Worm (Caenorhabditis elegans) whole organism, early embryonic: ENCODE measurements around the gene K08D9.9.

Source experiments
- B0310.2 ChIP-seq: sonication (generic microtip); optimal IDR thresholded peaks from 2 replicates; lab custom pipeline; 2016; ENCODE audit warnings: mild to moderate bottlenecking, missing genetic modification characterization, missing compliant biosample characterization
- F13C5.2 ChIP-seq: sonication (generic microtip); optimal IDR thresholded peaks from 2 replicates; lab custom pipeline; 2017; ENCODE audit warnings: mild to moderate bottlenecking, missing genetic modification characterization, inconsistent platforms, missing compliant biosample characterization
- aly-1 ChIP-seq: sonication (generic microtip); optimal IDR thresholded peaks from 2 replicates; lab custom pipeline; 2016; ENCODE audit warnings: missing genetic modification characterization, missing compliant biosample characterization
- ama-1 ChIP-seq: fragments of 150-350 bp; optimal IDR thresholded peaks from 2 replicates; lab custom pipeline; 2014
- ceh-13 ChIP-seq: fragments of 200-800 bp; sonication (Bioruptor generic); optimal IDR thresholded peaks from 2 replicates; lab custom pipeline; 2018; ENCODE audit warnings: mild to moderate bottlenecking, missing genetic modification characterization, missing compliant biosample characterization
- ceh-36 ChIP-seq: sonication (generic microtip); optimal IDR thresholded peaks from 2 replicates; lab custom pipeline; 2016; ENCODE audit warnings: missing genetic modification characterization, inconsistent platforms, missing compliant biosample characterization
- ets-7 ChIP-seq: sonication (generic microtip); optimal IDR thresholded peaks from 2 replicates; lab custom pipeline; 2016; ENCODE audit warnings: missing genotype, missing genetic modification characterization, missing compliant biosample characterization
- flt-1 ChIP-seq: fragments of 200-800 bp; sonication (Bioruptor generic); IDR thresholded peaks from 2 replicates; pipeline ENCODE4 v1.3.6; 2022; ENCODE audit warnings: missing genetic modification characterization, missing compliant biosample characterization
- hmbx-1 ChIP-seq: sonication (generic microtip); optimal IDR thresholded peaks from 2 replicates; lab custom pipeline; 2016; ENCODE audit warnings: mild to moderate bottlenecking, missing genetic modification characterization, missing compliant biosample characterization
- hmg-4 ChIP-seq: fragments of 200-800 bp; sonication (Bioruptor generic); optimal IDR thresholded peaks from 2 replicates; lab custom pipeline; 2018; ENCODE audit warnings: mild to moderate bottlenecking, missing genetic modification characterization, missing compliant biosample characterization
- hnd-1 ChIP-seq: sonication (generic microtip); optimal IDR thresholded peaks from 2 replicates; lab custom pipeline; 2016; ENCODE audit warnings: missing genetic modification characterization, missing compliant biosample characterization
- pes-1 ChIP-seq: fragments of 200-800 bp; sonication (Bioruptor generic); IDR thresholded peaks from 2 replicates; pipeline ENCODE4 v1.3.6; 2022; ENCODE audit warnings: missing genetic modification reagents, missing genetic modification characterization, missing compliant biosample characterization
- scrt-1 ChIP-seq: fragments of 200-800 bp; sonication (Bioruptor generic); IDR thresholded peaks from 2 replicates; pipeline ENCODE4 v1.3.6; 2022; ENCODE audit warnings: missing genetic modification characterization, missing compliant biosample characterization
- sea-1 ChIP-seq: fragments of 200-800 bp; sonication (Bioruptor generic); conservative IDR thresholded peaks from 2 replicates; pipeline ENCODE4 v1.3.6; 2022; ENCODE audit warnings: missing genetic modification characterization, missing compliant biosample characterization
- tbx-11 ChIP-seq: fragments of 200-800 bp; sonication (Bioruptor generic); IDR thresholded peaks from 2 replicates; pipeline ENCODE4 v1.3.6; 2022; ENCODE audit warnings: missing genetic modification characterization, missing compliant biosample characterization
- tbx-37 ChIP-seq: fragments of 200-800 bp; sonication (Bioruptor generic); conservative IDR thresholded peaks from 2 replicates; pipeline ENCODE4 v1.3.6; 2022; ENCODE audit warnings: missing genetic modification reagents, missing genetic modification characterization, missing compliant biosample characterization
- tra-4 ChIP-seq: sonication (generic microtip); optimal IDR thresholded peaks from 2 replicates; lab custom pipeline; 2017; ENCODE audit warnings: missing genetic modification characterization, missing compliant biosample characterization

The K08D9.9 gene

ce11 chrV:3242984-3243383 lies 6.5 kb upstream of the K08D9.9 start, which contains the start of gene gst-23:
Gene gst-23 (plus strand): TSS chrV:3243284.
- TF ChIP-seq ceh-36 (tag; lab: Kevin White, UChicago) (no peak), tbx-11 (GFP tag; lab: Robert Waterston, UW) (no peak), hmbx-1 (tag; lab: Kevin White, UChicago) (no peak), sea-1 (GFP tag; lab: Robert Waterston, UW) (no peak), scrt-1 (no peak), ets-7 (tag; lab: Kevin White, UChicago) (no peak), tbx-37 (no peak), hnd-1 (no peak)

ce11 chrV:3241175-3241574 lies 4.7 kb upstream of the K08D9.9 start, which contains the start of gene srj-11:
Gene srj-11 (plus strand): TSS chrV:3241424.
- TF ChIP-seq tbx-37 (no peak), tra-4 (tag; lab: Kevin White, UChicago) (no peak), ceh-13 (GFP tag; lab: Kevin White, UChicago) (no peak), ama-1 (lab: Kevin White, UChicago) (no peak), ceh-36 (tag; lab: Kevin White, UChicago) (no peak), aly-1 (tag; lab: Kevin White, UChicago) (no peak), pes-1 (GFP tag; lab: Robert Waterston, UW) (no peak), sea-1 (GFP tag; lab: Robert Waterston, UW) (no peak), F13C5.2 (tag; lab: Kevin White, UChicago) (no peak), tbx-11 (GFP tag; lab: Robert Waterston, UW) (no peak), hnd-1 (no peak), hmbx-1 (tag; lab: Kevin White, UChicago) (no peak), B0310.2 (tag; lab: Kevin White, UChicago) (no peak), ets-7 (tag; lab: Kevin White, UChicago) (no peak), flt-1 (GFP tag; lab: Robert Waterston, UW) (no peak), scrt-1 (no peak)

ce11 chrV:3234887-3235286 lies 1.6 kb downstream of the K08D9.9 start, which contains the start of gene K08D9.6:
Gene K08D9.6 (minus strand): TSS chrV:3234987.
- TF ChIP-seq flt-1 (GFP tag; lab: Robert Waterston, UW) (no peak), aly-1 (tag; lab: Kevin White, UChicago) (no peak), tra-4 (tag; lab: Kevin White, UChicago) (no peak), ama-1 (lab: Kevin White, UChicago) (no peak), sea-1 (GFP tag; lab: Robert Waterston, UW) (no peak), B0310.2 (tag; lab: Kevin White, UChicago) (no peak), hmbx-1 (tag; lab: Kevin White, UChicago) (no peak), hnd-1 (no peak)

- no peak for TF ChIP-seq tra-4 (tag; lab: Kevin White, UChicago)
- no peak for TF ChIP-seq sea-1 (GFP tag; lab: Robert Waterston, UW)
- TF ChIP-seq ama-1 (lab: Kevin White, UChicago), result no peak
- no peak for TF ChIP-seq aly-1 (tag; lab: Kevin White, UChicago)
- TF ChIP-seq F13C5.2 (tag; lab: Kevin White, UChicago), result no peak
- no peak for TF ChIP-seq hmbx-1 (tag; lab: Kevin White, UChicago)
- TF ChIP-seq tbx-11 (GFP tag; lab: Robert Waterston, UW), result no peak
- no peak for TF ChIP-seq tbx-37
- TF ChIP-seq hnd-1, result no peak
- no peak for TF ChIP-seq flt-1 (GFP tag; lab: Robert Waterston, UW)
- no peak for TF ChIP-seq ets-7 (tag; lab: Kevin White, UChicago)
- no peak for TF ChIP-seq scrt-1
- no peak for TF ChIP-seq ceh-36 (tag; lab: Kevin White, UChicago)
These were observed 5.9 kb downstream of the K08D9.9 start, which contains the start of gene K08D9.10 for ce11 chrV:3230597-3230996. Gene K08D9.10 (plus strand): TSS chrV:3230897.

- peak; percentile 62 for TF ChIP-seq ceh-36 (tag; lab: Kevin White, UChicago)
- no peak for TF ChIP-seq B0310.2 (tag; lab: Kevin White, UChicago)
- no peak for TF ChIP-seq F13C5.2 (tag; lab: Kevin White, UChicago)
These were observed 6.4 kb downstream of the K08D9.9 start for ce11 chrV:3230150-3230549.

- TF ChIP-seq flt-1 (GFP tag; lab: Robert Waterston, UW), result no peak
- TF ChIP-seq aly-1 (tag; lab: Kevin White, UChicago), result no peak
- TF ChIP-seq B0310.2 (tag; lab: Kevin White, UChicago), result no peak
- TF ChIP-seq scrt-1, result no peak
- TF ChIP-seq sea-1 (GFP tag; lab: Robert Waterston, UW), result no peak
- TF ChIP-seq ceh-13 (GFP tag; lab: Kevin White, UChicago), result no peak
- TF ChIP-seq hmg-4 (GFP tag; lab: Kevin White, UChicago), result no peak
- TF ChIP-seq hmbx-1 (tag; lab: Kevin White, UChicago), result no peak
- TF ChIP-seq ama-1 (lab: Kevin White, UChicago), result no peak
These were observed 9.1 kb downstream of the K08D9.9 start, which contains the start of gene K08D9.2 for ce11 chrV:3227373-3227772. Gene K08D9.2 (plus strand): TSS chrV:3227673.

ce11 chrV:3218604-3219003 lies 17.9 kb downstream of the K08D9.9 start:
- TF ChIP-seq hmg-4 (GFP tag; lab: Kevin White, UChicago) (no peak), tbx-37 (no peak), aly-1 (tag; lab: Kevin White, UChicago) (no peak), ama-1 (lab: Kevin White, UChicago) (no peak), flt-1 (GFP tag; lab: Robert Waterston, UW) (no peak), ets-7 (tag; lab: Kevin White, UChicago) (no peak), sea-1 (GFP tag; lab: Robert Waterston, UW) (no peak), tra-4 (tag; lab: Kevin White, UChicago) (no peak), pes-1 (GFP tag; lab: Robert Waterston, UW) (no peak), B0310.2 (tag; lab: Kevin White, UChicago) (no peak), scrt-1 (no peak), ceh-13 (GFP tag; lab: Kevin White, UChicago) (no peak)
